Worm (Caenorhabditis elegans) whole organism, late embryonic: ENCODE measurements around the gene jud-4.

ENCODE experiments used
- C08G9.2 ChIP-seq: sonication (generic microtip); optimal IDR thresholded peaks from 2 replicates; lab custom pipeline; 2016; ENCODE audit warnings: mild to moderate bottlenecking, missing genetic modification characterization, moderate library complexity, missing compliant biosample characterization
- F13H6.1 ChIP-seq: sonication (generic microtip); optimal IDR thresholded peaks from 2 replicates; lab custom pipeline; 2016; ENCODE audit warnings: missing genetic modification characterization, missing compliant biosample characterization
- K02D7.2 ChIP-seq: sonication (generic microtip); optimal IDR thresholded peaks from 2 replicates; lab custom pipeline; 2017; ENCODE audit warnings: mild to moderate bottlenecking, missing genetic modification characterization, missing compliant biosample characterization
- K09A11.1 ChIP-seq: sonication (generic microtip); optimal IDR thresholded peaks from 2 replicates; lab custom pipeline; 2017; ENCODE audit warnings: antibody characterized with exemption, mild to moderate bottlenecking, missing genetic modification characterization, missing compliant biosample characterization; ENCODE audit not compliant: insufficient read depth
- T23F11.4 ChIP-seq: fragments of 200-800 bp; sonication (Bioruptor generic); optimal IDR thresholded peaks from 2 replicates; lab custom pipeline; 2018; ENCODE audit warnings: mild to moderate bottlenecking, missing genetic modification characterization, missing compliant biosample characterization
- ahr-1 ChIP-seq: sonication (generic microtip); optimal IDR thresholded peaks from 2 replicates; lab custom pipeline; 2016; ENCODE audit warnings: missing genetic modification characterization, missing compliant biosample characterization
- ceh-18 ChIP-seq: sonication (generic microtip); optimal IDR thresholded peaks from 2 replicates; lab custom pipeline; 2016; ENCODE audit warnings: missing genetic modification characterization, missing compliant biosample characterization
- ceh-19 ChIP-seq: fragments of 200-800 bp; sonication (Bioruptor generic); optimal IDR thresholded peaks from 2 replicates; lab custom pipeline; 2018; ENCODE audit warnings: mild to moderate bottlenecking, missing genetic modification characterization, missing compliant biosample characterization
- ceh-22 ChIP-seq: sonication (generic microtip); optimal IDR thresholded peaks from 2 replicates; lab custom pipeline; 2017; ENCODE audit warnings: missing biosample characterization, missing genetic modification characterization
- ceh-24 ChIP-seq: sonication (generic microtip); optimal IDR thresholded peaks from 2 replicates; lab custom pipeline; 2016; ENCODE audit warnings: mild to moderate bottlenecking, missing genetic modification characterization, missing compliant biosample characterization
- ceh-30 ChIP-seq: fragments of 150-350 bp; optimal IDR thresholded peaks from 2 replicates; lab custom pipeline; 2014; ENCODE audit warnings: missing biosample characterization, missing genetic modification characterization
- ceh-34 ChIP-seq: sonication (generic microtip); optimal IDR thresholded peaks from 2 replicates; lab custom pipeline; 2016; ENCODE audit warnings: mild to moderate bottlenecking, missing genetic modification characterization, missing compliant biosample characterization
- ceh-48 ChIP-seq: sonication (generic microtip); optimal IDR thresholded peaks from 2 replicates; lab custom pipeline; 2016; ENCODE audit warnings: missing genetic modification characterization, inconsistent platforms, missing compliant biosample characterization
- ceh-9 ChIP-seq: sonication (generic microtip); optimal IDR thresholded peaks from 2 replicates; lab custom pipeline; 2016; ENCODE audit warnings: mild to moderate bottlenecking, missing genetic modification characterization, inconsistent platforms, missing compliant biosample characterization
- dve-1 ChIP-seq: sonication (generic microtip); optimal IDR thresholded peaks from 2 replicates; lab custom pipeline; 2017; ENCODE audit warnings: antibody characterized with exemption, mild to moderate bottlenecking, missing genetic modification characterization, missing compliant biosample characterization
- elt-4 ChIP-seq: sonication (generic microtip); optimal IDR thresholded peaks from 2 replicates; lab custom pipeline; 2016; ENCODE audit warnings: missing genetic modification characterization, missing compliant biosample characterization
- eyg-1 ChIP-seq: sonication (generic microtip); optimal IDR thresholded peaks from 2 replicates; lab custom pipeline; 2016; ENCODE audit warnings: missing genotype, missing genetic modification characterization, missing compliant biosample characterization
- fkh-6 ChIP-seq: sonication (generic microtip); optimal IDR thresholded peaks from 2 replicates; lab custom pipeline; 2016; ENCODE audit warnings: missing genetic modification characterization, missing compliant biosample characterization
- gmeb-2 ChIP-seq: sonication (generic microtip); optimal IDR thresholded peaks from 2 replicates; lab custom pipeline; 2016; ENCODE audit warnings: missing genetic modification characterization, inconsistent platforms, missing compliant biosample characterization
- hlh-15 ChIP-seq: sonication (generic microtip); optimal IDR thresholded peaks from 2 replicates; lab custom pipeline; 2016; ENCODE audit warnings: missing genetic modification characterization, missing compliant biosample characterization
- hlh-6 ChIP-seq: sonication (generic microtip); optimal IDR thresholded peaks from 2 replicates; lab custom pipeline; 2016; ENCODE audit warnings: missing genotype, missing genetic modification characterization, missing compliant biosample characterization
- lim-6 ChIP-seq: sonication (generic microtip); optimal IDR thresholded peaks from 2 replicates; lab custom pipeline; 2016; ENCODE audit warnings: missing genetic modification characterization, missing compliant biosample characterization
- lin-11 ChIP-seq: fragments of 200-800 bp; sonication (Bioruptor generic); optimal IDR thresholded peaks from 2 replicates; lab custom pipeline; 2018; ENCODE audit warnings: mild to moderate bottlenecking, missing genetic modification characterization, missing compliant biosample characterization
- mec-3 ChIP-seq: sonication (generic microtip); optimal IDR thresholded peaks from 2 replicates; lab custom pipeline; 2016; ENCODE audit warnings: borderline replicate concordance, missing genetic modification characterization, missing compliant biosample characterization
- nfya-1 ChIP-seq: sonication (generic microtip); optimal IDR thresholded peaks from 2 replicates; lab custom pipeline; 2017; ENCODE audit warnings: missing genetic modification characterization, mild to moderate bottlenecking, missing compliant biosample characterization, antibody characterized with exemption, moderate library complexity
- nhr-232 ChIP-seq: sonication (generic microtip); optimal IDR thresholded peaks from 2 replicates; lab custom pipeline; 2016; ENCODE audit warnings: missing genetic modification characterization, missing compliant biosample characterization
- odd-2 ChIP-seq: sonication (generic microtip); optimal IDR thresholded peaks from 2 replicates; lab custom pipeline; 2017; ENCODE audit warnings: antibody characterized with exemption, mild to moderate bottlenecking, missing genetic modification characterization, missing compliant biosample characterization
- pag-3 ChIP-seq: sonication (generic microtip); optimal IDR thresholded peaks from 2 replicates; lab custom pipeline; 2016; ENCODE audit warnings: missing compliant biosample characterization, missing genetic modification characterization, borderline replicate concordance
- pat-9 ChIP-seq: fragments of 200-800 bp; sonication (Bioruptor generic); optimal IDR thresholded peaks from 2 replicates; lab custom pipeline; 2018; ENCODE audit warnings: mild to moderate bottlenecking, missing genetic modification characterization, moderate library complexity, missing compliant biosample characterization
- pax-1 ChIP-seq: fragments of 150-350 bp; optimal IDR thresholded peaks from 2 replicates; lab custom pipeline; 2014; ENCODE audit warnings: missing biosample characterization, missing genetic modification characterization
- pha-2 ChIP-seq: sonication (generic microtip); optimal IDR thresholded peaks from 2 replicates; lab custom pipeline; 2017; ENCODE audit warnings: mild to moderate bottlenecking, missing genetic modification characterization, missing compliant biosample characterization
- pha-4 ChIP-seq: fragments of 150-350 bp; optimal IDR thresholded peaks from 2 replicates; lab custom pipeline; 2018; ENCODE audit warnings: missing biosample characterization, missing genetic modification reagents, missing genetic modification characterization
- sox-4 ChIP-seq: sonication (generic microtip); optimal IDR thresholded peaks from 2 replicates; lab custom pipeline; 2017; ENCODE audit warnings: mild to moderate bottlenecking, missing genetic modification characterization, inconsistent platforms, missing compliant biosample characterization
- syd-9 ChIP-seq: sonication (generic microtip); optimal IDR thresholded peaks from 2 replicates; lab custom pipeline; 2016; ENCODE audit warnings: mild to moderate bottlenecking, missing genetic modification characterization, moderate library complexity, missing compliant biosample characterization
- tbx-7 ChIP-seq: sonication (generic microtip); optimal IDR thresholded peaks from 2 replicates; lab custom pipeline; 2016; ENCODE audit warnings: missing genotype, missing genetic modification characterization, missing compliant biosample characterization
- unc-3 ChIP-seq, 2 experiments: fragments of 200-800 bp in 1 of 2; sonication (Bioruptor generic) in 1 of 2; sonication (generic microtip) in 1 of 2; conservative IDR thresholded peaks in 1 of 2; optimal IDR thresholded peaks in 1 of 2; 2 replicates each; pipeline versions ENCODE4 v1.3.6 to Lab custom; 2016 to 2022; ENCODE audit warnings: missing compliant biosample characterization in 2 of 2, missing genetic modification characterization in 2 of 2, missing genetic modification reagents in 1 of 2
- unc-42 ChIP-seq: sonication (generic microtip); optimal IDR thresholded peaks from 2 replicates; lab custom pipeline; 2016; ENCODE audit warnings: missing genotype, missing genetic modification characterization, missing compliant biosample characterization
- unc-55 ChIP-seq: sonication (generic microtip); optimal IDR thresholded peaks from 2 replicates; lab custom pipeline; 2017; ENCODE audit warnings: missing biosample characterization, missing genetic modification reagents, missing genetic modification characterization
- unc-86 ChIP-seq: sonication (generic microtip); optimal IDR thresholded peaks from 2 replicates; lab custom pipeline; 2016; ENCODE audit warnings: missing genetic modification characterization, missing compliant biosample characterization
- zip-5 ChIP-seq: sonication (generic microtip); optimal IDR thresholded peaks from 2 replicates; lab custom pipeline; 2016; ENCODE audit warnings: missing genetic modification characterization, missing compliant biosample characterization

Gene jud-4

ce11 chrX:15307677-15308076 lies 23.8 kb downstream of the jud-4 start:
- TF ChIP-seq mec-3 (tag; lab: Kevin White, UChicago) (no peak), pha-2 (tag; lab: Kevin White, UChicago) (no peak), ceh-24 (tag; lab: Kevin White, UChicago) (no peak), lim-6 (no peak), unc-42 (no peak), T23F11.4 (peak; percentile 12), C08G9.2 (tag; lab: Kevin White, UChicago) (no peak), gmeb-2 (peak; percentile 6), pax-1 (no peak), ceh-19 (GFP tag; lab: Kevin White, UChicago) (no peak), K02D7.2 (tag; lab: Kevin White, UChicago) (no peak), ceh-48 (no peak), nhr-232 (tag; lab: Kevin White, UChicago) (no peak), ceh-34 (tag; lab: Kevin White, UChicago) (no peak), sox-4 (no peak)

- TF ChIP-seq ceh-18 (tag; lab: Kevin White, UChicago) (no peak), tbx-7 (tag; lab: Kevin White, UChicago) (no peak), ahr-1 (tag; lab: Kevin White, UChicago) (no peak), hlh-15 (tag; lab: Kevin White, UChicago) (no peak), unc-42 (no peak), unc-3 (GFP tag; conservative IDR thresholded peaks at IDR 0.05; lab: Robert Waterston, UW) (no peak), unc-3 (tag; optimal IDR thresholded peaks at IDR 0.05; lab: Kevin White, UChicago) (no peak), pat-9 (tag; lab: Kevin White, UChicago) (no peak), unc-86 (tag; lab: Kevin White, UChicago) (no peak), ceh-48 (no peak), pha-2 (tag; lab: Kevin White, UChicago) (no peak), T23F11.4 (no peak), eyg-1 (tag; lab: Kevin White, UChicago) (no peak), dve-1 (no peak), odd-2 (tag; lab: Kevin White, UChicago) (no peak), K02D7.2 (tag; lab: Kevin White, UChicago) (no peak), lim-6 (no peak), syd-9 (tag; lab: Kevin White, UChicago) (no peak)
Measured at ce11 chrX:15308685-15309084, 24.8 kb downstream of the jud-4 start.

- TF ChIP-seq ceh-30 (no peak), pha-4 (tag; lab: Kevin White, UChicago) (no peak), pag-3 (tag; lab: Kevin White, UChicago) (no peak), nfya-1 (tag; lab: Kevin White, UChicago) (no peak), unc-3 (GFP tag; conservative IDR thresholded peaks at IDR 0.05; lab: Robert Waterston, UW) (no peak), unc-3 (tag; optimal IDR thresholded peaks at IDR 0.05; lab: Kevin White, UChicago) (no peak), ceh-22 (tag; lab: Kevin White, UChicago) (no peak), nhr-232 (tag; lab: Kevin White, UChicago) (no peak), ceh-9 (tag; lab: Kevin White, UChicago) (no peak), F13H6.1 (no peak), unc-55 (GFP tag; lab: Kevin White, UChicago) (no peak), ceh-18 (tag; lab: Kevin White, UChicago) (no peak), ceh-34 (tag; lab: Kevin White, UChicago) (no peak), lin-11 (tag; lab: Kevin White, UChicago) (no peak), fkh-6 (tag; lab: Kevin White, UChicago) (no peak), elt-4 (tag; lab: Kevin White, UChicago) (no peak), hlh-6 (tag; lab: Kevin White, UChicago) (no peak), zip-5 (no peak), K09A11.1 (tag; lab: Kevin White, UChicago) (no peak)
Measured at ce11 chrX:15309138-15309537, 25.2 kb downstream of the jud-4 start, which contains the start of gene nhr-91. Gene nhr-91, plus strand, starts transcription at chrX:15309369.
